Worm (Caenorhabditis elegans): ENCODE data around the gene T09A5.15.
A peak's percentile ranks its signal among the peaks of the same experiment; 100 is the strongest.

The T09A5.15 gene

DNA sequence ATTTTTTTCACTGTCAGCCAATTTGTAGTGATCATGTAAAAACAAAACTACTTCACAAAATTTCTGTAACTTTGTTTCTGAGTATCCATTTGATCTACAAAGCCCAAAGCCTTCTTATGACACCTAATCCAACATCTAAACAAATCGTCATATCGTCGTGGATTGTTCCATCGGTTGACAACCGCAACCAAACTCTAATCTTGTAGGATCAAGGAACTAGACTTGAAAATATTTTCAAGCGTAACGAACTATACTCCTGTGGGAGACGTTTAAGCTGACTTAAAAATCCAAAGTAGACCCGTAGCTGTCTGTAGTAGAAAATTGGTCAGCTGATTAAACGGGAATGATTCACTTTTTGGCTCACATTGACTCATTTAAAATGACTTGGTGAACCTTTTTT is 28.1 kb upstream of the T09A5.15 start:
- TF ChIP-seq madf-3 (GFP tag; IDR thresholded peaks at IDR 0.05) = no peak
- TF ChIP-seq ztf-18 (tag; optimal IDR thresholded peaks at IDR 0.05) = no peak

DNA sequence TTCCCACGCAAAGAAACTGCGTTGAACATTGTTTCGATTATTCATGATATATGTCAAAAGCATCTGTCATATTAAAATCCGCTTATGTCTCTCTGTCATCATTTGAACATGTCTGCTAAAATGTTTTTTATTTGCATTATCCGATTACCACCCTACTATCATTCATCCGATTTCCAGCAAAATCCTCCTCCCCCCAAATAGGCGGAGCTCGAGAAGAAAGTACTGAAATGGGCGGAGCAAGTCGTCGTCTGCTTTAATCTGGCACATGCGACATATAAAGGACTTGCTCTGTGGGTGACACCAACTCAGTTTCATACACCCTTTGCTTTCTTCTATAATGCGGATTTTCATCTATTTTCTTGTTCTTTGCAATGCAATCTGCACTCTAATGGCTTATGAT is 25.7 kb upstream of the T09A5.15 start, which contains the start of gene T09A5.14:
Gene T09A5.14, plus strand, starts transcription at position 301 of the 400 bp plus-strand sequence.
- TF ChIP-seq madf-3 (GFP tag; IDR thresholded peaks at IDR 0.05) = no peak
- no peak for TF ChIP-seq rcor-1 (GFP tag; IDR thresholded peaks at IDR 0.05)
- no peak for TF ChIP-seq F33H1.4 (GFP tag; IDR thresholded peaks at IDR 0.05)
- no peak for TF ChIP-seq ceh-27 (GFP tag; optimal IDR thresholded peaks at IDR 0.05)
- TF ChIP-seq lag-1 (GFP tag; IDR thresholded peaks at IDR 0.05) = no peak
- no peak for TF ChIP-seq F57A8.1 (GFP tag; optimal IDR thresholded peaks at IDR 0.05)
- no peak for TF ChIP-seq K12H6.12 (tag; optimal IDR thresholded peaks at IDR 0.05)
- TF ChIP-seq ceh-91 (GFP tag; IDR thresholded peaks at IDR 0.05) = no peak

DNA sequence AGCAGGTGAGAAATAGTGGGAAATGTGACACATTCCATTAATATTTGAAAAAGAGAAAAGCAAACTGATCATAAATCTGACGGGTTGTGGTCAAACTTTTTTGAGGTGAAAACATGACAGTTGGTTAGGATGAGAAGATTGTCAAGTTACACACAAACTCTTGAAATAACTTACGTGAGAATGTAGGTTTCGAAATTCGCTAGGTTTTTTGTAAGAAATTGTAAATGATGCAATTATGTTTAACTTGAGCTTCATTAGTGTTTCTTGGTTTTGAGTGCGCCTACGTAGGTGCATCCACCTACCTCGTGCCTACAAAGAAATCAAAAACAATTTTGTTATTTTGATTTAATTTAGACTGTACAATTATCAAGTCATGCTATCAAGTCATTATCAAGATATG is 22.4 kb upstream of the T09A5.15 start, which contains the start of gene cex-2:
Gene cex-2, minus strand, starts transcription at position 101 of the 400 bp plus-strand sequence.
- no peak for TF ChIP-seq lin-54 (GFP tag; optimal IDR thresholded peaks at IDR 0.05)
- no peak for TF ChIP-seq lag-1 (GFP tag; IDR thresholded peaks at IDR 0.05)
- TF ChIP-seq lsl-1 (GFP tag; optimal IDR thresholded peaks at IDR 0.05) = no peak
- TF ChIP-seq rcor-1 (GFP tag; IDR thresholded peaks at IDR 0.05) = no peak
- no peak for TF ChIP-seq ceh-27 (GFP tag; optimal IDR thresholded peaks at IDR 0.05)
- no peak for TF ChIP-seq snpc-1.3 (tag; optimal IDR thresholded peaks at IDR 0.05; ENCODE audit: insufficient read depth)
- TF ChIP-seq egrh-3 (GFP tag; IDR thresholded peaks at IDR 0.05) = no peak
- TF ChIP-seq Y56A3A.18 (GFP tag; IDR thresholded peaks at IDR 0.05) = no peak
- no peak for TF ChIP-seq him-1 (tag; optimal IDR thresholded peaks at IDR 0.05)
- TF ChIP-seq D2030.7 (GFP tag; IDR thresholded peaks at IDR 0.05) = no peak
- TF ChIP-seq hsf-1 (GFP tag; IDR thresholded peaks at IDR 0.05) = no peak
- no peak for TF ChIP-seq C06A6.2 (GFP tag; conservative IDR thresholded peaks at IDR 0.05)
- TF ChIP-seq lir-1 (GFP tag; conservative IDR thresholded peaks at IDR 0.05) = no peak
- no peak for TF ChIP-seq F10E7.11 (tag; optimal IDR thresholded peaks at IDR 0.05)

DNA sequence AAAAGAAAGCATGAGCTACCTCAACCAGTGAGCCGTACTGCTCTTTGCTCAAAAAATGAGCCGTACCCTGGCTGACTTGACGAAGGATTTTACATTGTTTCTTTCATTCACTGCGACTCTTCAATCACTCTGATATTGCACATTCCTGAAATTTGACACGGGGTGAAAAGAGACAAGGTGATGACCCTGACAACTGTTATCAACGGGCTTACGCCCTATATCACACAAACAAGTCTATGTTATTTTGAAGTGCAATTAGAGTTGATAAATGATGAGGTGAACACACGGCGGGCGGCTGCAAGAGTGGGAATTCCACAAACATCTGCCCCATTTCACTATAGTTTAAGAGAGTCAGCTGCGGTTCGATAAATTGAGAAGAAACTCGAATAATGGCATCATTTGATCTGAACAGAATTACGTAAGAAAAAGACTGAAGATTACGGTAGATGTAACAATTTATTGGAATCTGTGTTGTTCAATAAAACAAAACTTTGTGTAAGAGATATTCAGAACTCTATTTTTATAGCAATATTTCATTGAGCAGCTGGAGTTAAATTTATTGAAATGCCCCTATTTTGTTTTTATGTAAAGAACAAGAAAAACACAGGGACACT is 21.0 kb upstream of the T09A5.15 start:
- peak; percentile 40 for TF ChIP-seq somi-1 (GFP tag; optimal IDR thresholded peaks at IDR 0.05)
- no peak for TF ChIP-seq chd-7 (tag; optimal IDR thresholded peaks at IDR 0.05)
- 0 out of 2 replicates have a peak, but pooled peaks have one; percentile 7 for TF ChIP-seq nfyb-1 (GFP tag; IDR thresholded peaks at IDR 0.05)
- TF ChIP-seq K12H6.12 (tag; optimal IDR thresholded peaks at IDR 0.05) = peak; percentile 61
- no peak for TF ChIP-seq lin-54 (GFP tag; optimal IDR thresholded peaks at IDR 0.05)

DNA sequence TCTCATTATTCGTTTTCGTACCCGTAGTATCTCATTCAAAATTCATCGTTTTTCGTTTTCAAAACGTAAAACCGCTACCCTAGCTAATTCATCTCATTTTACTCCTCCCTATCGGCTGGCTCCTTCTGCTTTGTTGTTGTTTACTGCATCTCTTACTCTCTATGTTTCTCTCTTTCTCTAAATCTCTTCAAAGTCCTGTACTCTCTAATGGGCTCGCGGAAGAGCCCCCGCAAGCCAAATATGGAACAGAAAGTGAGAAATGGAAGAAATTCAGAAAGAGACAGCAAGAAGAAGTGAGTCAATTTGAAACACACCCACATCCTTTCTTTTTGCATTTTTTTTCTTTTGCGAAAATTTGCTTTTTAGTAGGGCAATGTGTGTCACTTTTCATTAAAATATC is 19.1 kb upstream of the T09A5.15 start:
- peak; percentile 76 for TF ChIP-seq hmg-1.2 (GFP tag; IDR thresholded peaks at IDR 0.05)
- no peak for TF ChIP-seq tbx-9 (tag; optimal IDR thresholded peaks at IDR 0.05; ENCODE audit: borderline replicate concordance)

DNA sequence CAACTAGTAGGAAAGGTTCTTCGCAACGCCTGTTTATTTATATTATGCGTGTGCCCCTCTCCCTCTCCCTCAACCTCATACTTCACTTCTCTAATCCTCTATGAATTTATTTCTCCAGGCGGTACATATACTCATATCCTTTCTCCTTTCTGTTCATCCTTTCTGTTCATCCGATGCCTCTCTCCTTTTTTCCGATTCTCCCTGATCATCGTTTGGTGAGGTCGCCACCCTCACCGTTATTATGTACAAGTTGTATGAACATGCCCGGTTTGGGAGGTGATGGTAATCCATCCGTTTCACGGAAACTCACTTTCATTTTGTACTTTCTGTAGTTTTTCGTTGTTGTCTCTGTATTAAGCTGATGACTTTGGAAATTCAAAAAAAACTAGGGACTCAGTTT is 18.1 kb upstream of the T09A5.15 start:
- no peak for TF ChIP-seq F55B11.4 (tag; optimal IDR thresholded peaks at IDR 0.05; ENCODE audit: borderline replicate concordance, insufficient read depth)

DNA sequence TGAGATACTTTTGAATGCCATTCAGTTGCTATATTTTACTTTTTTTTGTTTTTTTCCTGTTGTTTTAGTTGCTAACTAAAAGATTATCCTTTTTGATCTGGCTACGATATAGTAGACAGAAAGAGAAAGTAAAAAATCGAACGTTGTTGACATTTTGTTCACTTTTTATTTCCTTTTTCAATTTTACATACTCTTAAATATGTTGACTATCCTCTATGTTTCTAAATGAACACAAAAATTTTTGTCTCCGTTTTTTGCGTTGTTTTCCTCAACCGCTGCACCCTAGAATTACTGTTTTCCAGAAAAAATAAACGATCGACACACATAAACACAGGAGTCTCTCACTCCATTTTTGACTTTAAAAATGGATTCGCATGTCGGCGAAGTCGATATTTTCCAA is 15.7 kb upstream of the T09A5.15 start, which contains the start of gene klp-3:
Gene klp-3, plus strand, starts transcription at position 301 of the 400 bp plus-strand sequence.
- TF ChIP-seq ceh-79 (tag; optimal IDR thresholded peaks at IDR 0.05) (no peak), madf-6 (GFP tag; IDR thresholded peaks at IDR 0.05) (no peak), lin-26 (GFP tag; IDR thresholded peaks at IDR 0.05) (no peak), egrh-3 (GFP tag; IDR thresholded peaks at IDR 0.05) (no peak), nfya-1 (tag; optimal IDR thresholded peaks at IDR 0.05; ENCODE audit: borderline replicate concordance, insufficient read depth) (no peak), Y67H2A.10 (GFP tag; conservative IDR thresholded peaks at IDR 0.05) (no peak), madf-8 (GFP tag; conservative IDR thresholded peaks at IDR 0.05) (no peak), madf-10 (tag; optimal IDR thresholded peaks at IDR 0.05) (no peak)
